Worm (Caenorhabditis elegans) whole organism, midembryonic: Measurements from ENCODE around the gene B0001.8.

ENCODE experiments used
- cog-1 ChIP-seq: sonication (generic microtip); optimal IDR thresholded peaks from 2 replicates; lab custom pipeline; 2016; ENCODE audit warnings: missing genetic modification characterization, missing compliant biosample characterization
- flt-1 ChIP-seq: fragments of 200-800 bp; sonication (Bioruptor generic); IDR thresholded peaks from 2 replicates; pipeline ENCODE4 v1.3.6; 2022; ENCODE audit warnings: missing genetic modification characterization, missing compliant biosample characterization
- klf-2 ChIP-seq: fragments of 200-800 bp; sonication (Bioruptor generic); conservative IDR thresholded peaks from 2 replicates; pipeline ENCODE4 v1.3.6; 2022; ENCODE audit warnings: missing genetic modification reagents, missing genetic modification characterization, missing compliant biosample characterization
- med-1 ChIP-seq: sonication (generic microtip); optimal IDR thresholded peaks from 2 replicates; lab custom pipeline; 2017; ENCODE audit warnings: missing genetic modification characterization, mild to moderate bottlenecking, missing compliant biosample characterization, antibody characterized with exemption, missing genetic modification reagents; ENCODE audit not compliant: insufficient read depth
- ref-1 ChIP-seq: fragments of 200-800 bp; sonication (Bioruptor generic); conservative IDR thresholded peaks from 2 replicates; pipeline ENCODE4 v1.3.6; 2022; ENCODE audit warnings: missing genetic modification reagents, missing genetic modification characterization, missing compliant biosample characterization
- tab-1 ChIP-seq: fragments of 200-800 bp; sonication (Bioruptor generic); IDR thresholded peaks from 2 replicates; pipeline ENCODE4 v1.3.6; 2022; ENCODE audit warnings: missing genetic modification characterization, missing compliant biosample characterization
- ztf-29 ChIP-seq: fragments of 200-800 bp; sonication (Bioruptor generic); IDR thresholded peaks from 2 replicates; pipeline ENCODE4 v1.3.6; 2022; ENCODE audit warnings: missing genetic modification reagents, missing genetic modification characterization, missing compliant biosample characterization

DNA sequence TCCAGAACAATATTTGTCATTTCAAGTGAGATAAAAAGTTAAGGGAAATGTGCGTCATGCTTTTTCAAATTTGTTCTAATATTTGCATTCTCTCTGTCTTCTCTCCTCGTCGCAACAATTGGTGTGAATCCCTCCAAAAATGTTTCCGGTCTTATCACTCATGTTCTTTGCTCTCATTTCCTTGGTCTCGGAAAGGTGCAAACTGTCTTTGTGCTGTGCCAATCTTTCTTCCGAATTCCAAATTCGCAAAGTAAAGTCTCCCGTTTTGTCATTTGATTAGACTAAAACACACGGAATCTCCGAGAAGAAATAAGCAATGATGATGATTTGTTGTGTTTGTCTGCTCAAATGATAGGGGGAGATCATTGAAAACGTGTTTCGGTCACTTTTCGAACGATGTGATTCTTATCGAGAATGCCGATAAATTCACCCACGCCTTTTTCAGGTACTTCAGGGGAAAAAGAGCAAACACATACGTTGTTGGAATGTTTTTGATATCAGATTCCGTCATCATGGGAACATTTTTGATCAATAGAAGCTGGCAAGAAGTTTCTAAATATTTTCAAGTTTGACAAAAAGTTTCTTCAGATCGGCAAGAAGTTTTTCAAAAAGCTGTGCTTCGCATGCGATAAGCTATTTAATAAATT lies 24.7 kb upstream of the B0001.8 start:
- no peak for TF ChIP-seq tab-1 (GFP tag; lab: Robert Waterston, UW)
- TF ChIP-seq flt-1: no peak
- no peak for TF ChIP-seq cog-1
- TF ChIP-seq klf-2 (GFP tag; lab: Robert Waterston, UW): no peak
- no peak for TF ChIP-seq ref-1 (GFP tag; lab: Robert Waterston, UW)
- TF ChIP-seq ztf-29: no peak
- no peak for TF ChIP-seq med-1 (GFP tag; lab: Kevin White, UChicago)
